Worm (Caenorhabditis elegans): Measurements from ENCODE around the gene nspb-4.
A peak's percentile ranks its signal among the peaks of the same experiment; 100 is the strongest.

ce11 chrIV:6582604-6583003 lies 15.4 kb upstream of the nspb-4 start, which contains the start of gene odr-8:
- TF ChIP-seq F49E8.2 (tag; optimal IDR thresholded peaks at IDR 0.05; ENCODE audit: insufficient read depth) = no peak
- TF ChIP-seq lin-35 (GFP tag; optimal IDR thresholded peaks at IDR 0.05) = no peak
- TF ChIP-seq F57C9.4 (tag; optimal IDR thresholded peaks at IDR 0.05) = no peak
- TF ChIP-seq rpc-1 (optimal IDR thresholded peaks at IDR 0.05) = no peak
- no peak for TF ChIP-seq rpc-1 (tag; optimal IDR thresholded peaks at IDR 0.05)
- no peak for TF ChIP-seq F10E7.11 (tag; optimal IDR thresholded peaks at IDR 0.05)
- TF ChIP-seq snpc-4 (GFP tag; optimal IDR thresholded peaks at IDR 0.05) = no peak
- TF ChIP-seq snpc-4 (tag; optimal IDR thresholded peaks at IDR 0.05) = peak in 1 of 4 experiments; percentile 50
- no peak for TF ChIP-seq T07F8.4 (tag; optimal IDR thresholded peaks at IDR 0.05)
- TF ChIP-seq egrh-3 (GFP tag; IDR thresholded peaks at IDR 0.05) = no peak
- no peak for TF ChIP-seq nfya-1 (tag; optimal IDR thresholded peaks at IDR 0.05; ENCODE audit: borderline replicate concordance, insufficient read depth)
- TF ChIP-seq B0336.3 (GFP tag; IDR thresholded peaks at IDR 0.05) = no peak
- TF ChIP-seq unc-130 (GFP tag; optimal IDR thresholded peaks at IDR 0.05) = no peak
- TF ChIP-seq mcd-1 (GFP tag; IDR thresholded peaks at IDR 0.05) = no peak
- no peak for TF ChIP-seq ztf-18 (tag; optimal IDR thresholded peaks at IDR 0.05)
